Worm (Caenorhabditis elegans) whole organism, dauer: ENCODE data around the gene C15C8.7.

Experiments
- unc-62 ChIP-seq: sonication (generic microtip); optimal IDR thresholded peaks from 2 replicates; lab custom pipeline; 2017; ENCODE audit warnings: missing biosample characterization, missing genetic modification reagents, missing genetic modification characterization

Gene C15C8.7

DNA sequence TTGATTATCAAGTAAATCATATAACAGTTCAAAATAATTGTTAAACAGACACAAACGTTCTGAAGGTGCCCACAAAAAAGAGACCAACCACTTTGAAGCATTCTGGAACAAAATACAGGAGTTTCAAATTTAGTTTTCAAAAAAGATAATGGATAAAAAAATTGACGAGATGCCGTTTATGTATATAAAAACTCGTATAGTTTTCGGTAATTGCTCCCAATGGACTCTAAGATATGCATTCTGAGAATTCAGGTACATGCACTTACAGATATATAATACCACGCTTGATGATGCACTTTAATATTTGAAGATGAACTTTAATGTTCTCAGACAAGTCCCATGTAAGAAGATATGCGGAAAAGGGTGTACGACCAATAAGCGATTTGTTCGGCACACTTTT, 26.2 kb downstream of the C15C8.7 start, which contains the start of gene str-181:
Gene str-181 (minus strand): TSS at position 101 of the 400 bp plus-strand sequence.
- no peak for TF ChIP-seq unc-62 (GFP tag; lab: Kevin White, UChicago)

DNA sequence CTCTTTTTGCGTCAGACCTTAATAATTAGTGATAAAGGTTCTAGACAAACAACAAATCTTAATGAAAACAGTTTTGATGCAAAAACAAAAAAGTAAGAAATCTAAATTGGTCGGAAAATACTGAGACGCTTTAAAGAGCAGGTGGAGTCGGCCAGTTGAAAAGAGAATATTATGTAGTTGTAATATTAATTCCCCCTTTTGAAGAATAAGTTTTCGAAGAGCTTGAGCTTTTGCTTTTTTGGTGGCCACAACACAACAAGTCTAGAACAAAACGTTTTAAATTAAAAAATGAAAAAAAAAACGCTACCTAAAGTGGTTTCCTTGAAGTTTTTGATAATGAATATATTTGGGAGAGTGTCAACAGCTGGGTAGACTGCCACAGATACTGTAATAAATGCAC, 28.4 kb downstream of the C15C8.7 start, which contains the start of gene str-178:
Gene str-178 (minus strand): TSS at position 101 of the 400 bp plus-strand sequence.
- no peak for TF ChIP-seq unc-62 (GFP tag; lab: Kevin White, UChicago)

DNA sequence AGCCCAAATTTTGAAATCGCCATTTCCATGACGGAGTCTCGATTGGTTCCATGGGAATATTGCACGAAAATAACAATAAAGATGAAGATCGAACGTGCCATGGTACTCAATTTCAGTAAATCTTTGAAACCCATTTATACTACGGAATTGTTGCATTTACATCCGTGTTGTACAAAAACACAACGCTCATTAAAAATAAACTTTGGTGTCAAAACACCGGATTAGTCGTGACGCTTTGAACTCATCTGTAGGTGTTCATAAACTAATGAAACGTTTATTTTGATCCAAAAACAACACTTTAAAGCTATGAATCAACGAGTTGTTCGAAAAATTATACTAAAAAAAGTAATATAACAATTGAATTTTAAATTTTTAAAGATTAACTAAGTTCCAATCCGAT, 30.7 kb downstream of the C15C8.7 start, which contains the start of gene R11D1.4:
Gene R11D1.4 (minus strand): TSS at position 101 of the 400 bp plus-strand sequence.
- TF ChIP-seq unc-62 (GFP tag; lab: Kevin White, UChicago) = no peak

DNA sequence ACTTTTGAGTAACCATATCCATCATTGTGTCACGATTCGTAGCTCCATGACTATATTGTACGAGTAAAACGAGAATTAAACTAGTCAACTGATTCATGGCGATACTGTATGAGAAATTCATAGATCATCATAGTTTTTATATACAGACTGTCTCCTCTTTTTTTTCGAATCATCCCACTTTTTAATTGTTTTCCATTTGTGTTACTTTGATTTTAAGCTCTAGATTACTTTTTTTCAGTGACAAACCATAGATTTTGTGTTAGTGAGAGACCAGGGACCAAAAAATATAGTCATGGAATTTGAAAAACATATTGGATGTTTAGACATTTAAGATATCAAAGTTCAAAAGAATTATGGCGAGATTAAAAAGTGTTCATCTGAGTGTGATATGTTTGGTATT, 32.9 kb downstream of the C15C8.7 start, which contains the start of gene R11D1.3:
Gene R11D1.3 (minus strand): TSS at position 101 of the 400 bp plus-strand sequence.
- no peak for TF ChIP-seq unc-62 (GFP tag; lab: Kevin White, UChicago)

DNA sequence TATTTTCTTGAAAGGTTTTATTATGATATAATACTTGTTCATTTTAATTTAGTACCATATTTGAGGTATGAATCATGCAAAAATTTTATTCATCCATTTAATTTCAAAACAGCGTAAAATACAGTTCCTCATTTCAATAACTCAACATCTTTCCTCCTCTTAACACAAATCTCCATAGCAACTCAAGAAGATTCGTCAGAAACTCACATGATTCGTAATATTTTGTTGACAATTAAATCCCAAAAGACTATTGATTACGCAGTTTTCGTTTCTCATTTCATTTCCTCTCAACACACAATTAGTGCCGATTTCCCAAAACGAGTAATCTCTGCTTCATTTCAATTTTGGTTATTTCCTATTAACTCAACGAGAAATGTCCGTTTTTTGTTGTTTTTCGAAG, 36.5 kb downstream of the C15C8.7 start, which contains the start of gene R11D1.2:
Gene R11D1.2 (plus strand): TSS at position 301 of the 400 bp plus-strand sequence.
- TF ChIP-seq unc-62 (GFP tag; lab: Kevin White, UChicago) = no peak

DNA sequence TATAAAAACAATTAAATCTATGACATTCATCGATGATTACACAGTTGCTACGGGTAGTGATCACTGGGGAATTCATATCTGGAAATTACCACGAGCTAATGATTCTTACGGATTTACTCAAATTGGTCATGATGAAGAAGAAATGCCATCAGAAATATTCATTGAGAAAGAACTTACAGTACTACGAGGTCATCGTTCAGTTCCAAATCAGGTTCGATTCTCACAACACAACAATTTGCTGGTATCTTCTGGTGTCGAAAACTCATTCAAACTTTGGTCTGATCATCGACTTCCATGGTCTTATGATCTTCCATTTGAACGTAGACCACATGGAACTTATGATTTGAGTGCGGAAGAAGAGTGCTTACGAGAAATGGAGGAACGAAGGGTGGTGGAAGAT, 38.3 kb downstream of the C15C8.7 start:
- no peak for TF ChIP-seq unc-62 (GFP tag; lab: Kevin White, UChicago)

DNA sequence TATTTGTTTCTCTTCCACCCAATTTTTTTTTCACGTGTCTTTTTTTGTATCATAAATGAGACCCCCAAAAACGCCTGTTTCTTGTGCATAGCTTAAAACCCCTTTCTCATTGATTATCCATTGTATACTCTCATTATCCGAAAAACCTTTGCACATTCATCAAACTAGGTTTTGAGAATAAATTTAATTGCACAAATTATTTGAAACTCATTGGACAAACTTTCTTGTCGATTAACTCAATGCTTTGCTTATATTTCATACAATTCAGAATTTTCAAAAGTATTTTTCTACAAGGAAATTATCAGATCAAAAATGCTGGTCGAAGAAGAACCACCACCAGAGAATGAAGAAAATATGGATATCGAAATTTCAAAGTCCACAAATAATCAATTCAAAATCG, 40.8 kb downstream of the C15C8.7 start, which contains the start of gene R11D1.1:
Gene R11D1.1 (plus strand): TSS at position 301 of the 400 bp plus-strand sequence.
- TF ChIP-seq unc-62 (GFP tag; lab: Kevin White, UChicago) = no peak

DNA sequence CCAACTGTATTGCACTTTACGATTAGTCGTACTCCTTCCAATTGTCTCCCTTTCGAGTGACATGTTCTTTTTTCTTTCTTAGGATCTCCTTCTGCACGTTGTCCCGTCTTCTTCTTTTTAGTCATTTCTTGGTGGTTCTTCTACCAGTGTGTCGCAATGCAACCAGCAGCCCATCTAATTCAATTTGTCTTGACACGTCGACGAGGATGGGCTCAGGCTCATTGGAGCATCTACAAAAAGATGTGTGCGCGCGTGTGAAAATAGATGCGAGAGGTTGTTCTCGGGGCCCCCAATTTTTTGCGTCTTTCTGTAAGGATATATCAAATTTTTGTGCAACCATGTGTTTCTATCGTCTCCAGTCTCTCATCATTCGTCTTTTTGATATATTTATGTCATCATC, 43.2 kb downstream of the C15C8.7 start:
- no peak for TF ChIP-seq unc-62 (GFP tag; lab: Kevin White, UChicago)

DNA sequence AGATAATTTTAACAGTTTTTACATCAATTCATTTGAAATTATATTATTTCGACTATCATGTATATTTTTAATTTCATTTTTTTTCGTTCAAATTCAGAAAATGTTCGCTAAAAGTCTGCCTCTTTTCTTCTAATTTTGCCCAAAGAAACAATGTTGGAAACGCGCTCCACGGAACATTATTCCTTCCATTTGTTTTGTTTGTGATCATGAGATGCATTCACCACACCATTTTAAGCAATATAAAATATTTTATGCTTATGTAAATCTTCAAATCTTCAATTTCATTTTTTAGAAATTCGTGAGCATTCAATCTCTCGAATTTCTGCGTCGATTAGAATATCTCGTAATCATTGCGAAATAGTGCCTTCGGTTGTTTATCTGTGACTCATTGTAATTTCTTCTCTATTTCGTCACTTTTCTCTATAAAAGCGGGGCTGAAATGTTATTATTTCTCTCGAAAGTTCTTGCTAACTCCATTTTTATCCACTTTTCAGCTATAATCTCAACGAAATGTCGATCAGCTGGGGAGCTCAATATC, 47.4 kb downstream of the C15C8.7 start, which contains the start of gene istr-1:
Gene istr-1 (plus strand): TSS at position 495 of the 538 bp plus-strand sequence.
- no peak for TF ChIP-seq unc-62 (GFP tag; lab: Kevin White, UChicago)

DNA sequence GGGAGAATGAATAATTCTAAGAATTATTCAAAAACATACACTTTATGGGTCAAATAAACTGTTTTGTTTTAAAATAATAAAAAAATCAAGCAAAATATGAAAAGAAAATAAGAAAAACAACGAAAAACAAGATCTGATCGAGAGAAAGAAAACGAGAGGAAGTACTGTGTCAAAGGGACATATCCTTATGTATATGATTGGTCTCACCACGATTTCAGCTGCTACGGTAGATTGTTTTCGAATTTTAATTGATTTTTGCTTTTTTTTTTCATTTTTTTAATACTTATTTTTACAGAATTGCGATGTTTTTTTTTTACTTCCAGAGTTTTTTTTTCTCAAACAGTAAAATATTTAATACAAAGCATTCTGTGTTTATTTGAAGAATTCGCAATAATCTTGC, 48.1 kb downstream of the C15C8.7 start:
- TF ChIP-seq unc-62 (GFP tag; lab: Kevin White, UChicago) = no peak

DNA sequence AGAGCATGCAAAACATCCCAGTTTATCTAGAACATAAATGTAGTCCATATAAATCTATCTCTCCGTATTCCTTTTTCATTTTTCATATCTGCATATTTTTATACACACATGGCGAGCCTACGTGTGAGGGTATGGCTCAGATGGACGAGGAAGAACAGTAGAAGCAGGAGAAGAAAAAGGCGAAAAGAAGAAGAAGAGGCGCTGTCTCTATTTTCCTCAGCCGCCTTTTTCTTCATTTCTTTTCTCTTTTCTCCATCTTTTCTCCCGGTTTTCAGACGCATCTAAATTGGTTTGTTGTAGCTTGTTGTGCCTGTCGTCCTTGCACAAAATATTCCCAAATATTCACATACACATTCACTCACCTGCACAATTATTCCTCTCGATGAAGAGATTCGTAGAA, 48.9 kb downstream of the C15C8.7 start, which contains the start of gene K10C8.4:
Gene K10C8.4 (plus strand): TSS at position 301 of the 400 bp plus-strand sequence.
- no peak for TF ChIP-seq unc-62 (GFP tag; lab: Kevin White, UChicago)

DNA sequence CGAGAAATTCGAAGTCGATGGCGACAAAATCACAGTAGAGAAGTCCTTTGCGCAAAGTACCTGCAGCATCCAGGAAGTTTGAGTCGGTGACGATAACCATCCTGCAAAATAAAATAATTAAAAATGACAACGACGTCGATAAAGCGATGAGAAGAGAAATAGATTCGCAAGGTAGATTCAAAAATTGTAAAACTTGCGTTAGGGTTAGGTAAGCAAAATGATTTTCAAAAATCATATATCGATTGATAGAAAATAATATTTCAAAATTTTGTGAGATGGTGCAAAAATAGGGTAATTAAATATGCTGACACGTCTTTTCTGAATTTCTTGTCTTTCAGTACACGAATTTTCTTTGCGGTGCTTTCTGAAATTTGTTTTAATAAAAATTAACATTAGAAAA, 49.7 kb downstream of the C15C8.7 start, which contains the start of gene parn-1:
Gene parn-1 (minus strand): TSS at position 101 of the 400 bp plus-strand sequence.
- TF ChIP-seq unc-62 (GFP tag; lab: Kevin White, UChicago) = no peak
